Fruit fly (Drosophila melanogaster): ENCODE results near the gene mura.

The mura gene

dm6 chr3R:9529387-9529897 is 22.2 kb downstream of the mura start:
- no peak for TF ChIP-seq CG12659 (GFP tag; optimal IDR thresholded peaks at IDR 0.05)
- TF ChIP-seq NC2α (GFP tag; optimal IDR thresholded peaks at IDR 0.05) = no peak
- peak; percentile 37 for TF ChIP-seq CG34376 (GFP tag; optimal IDR thresholded peaks at IDR 0.05)
- TF ChIP-seq CG15269 (tag; optimal IDR thresholded peaks at IDR 0.05) = peak; percentile 9
- no peak for TF ChIP-seq zfh1 (GFP tag; IDR thresholded peaks at IDR 0.05)
- no peak for TF ChIP-seq CG3065 (GFP tag; optimal IDR thresholded peaks at IDR 0.05)
- TF ChIP-seq CG13296 (GFP tag; optimal IDR thresholded peaks at IDR 0.05) = no peak
- TF ChIP-seq lmd (GFP tag; IDR thresholded peaks at IDR 0.05) = no peak
- peak; percentile 18 for TF ChIP-seq BtbVII (GFP tag; optimal IDR thresholded peaks at IDR 0.05)
- TF ChIP-seq da (GFP tag; optimal IDR thresholded peaks at IDR 0.05) = peak; percentile 14
- TF ChIP-seq D (optimal IDR thresholded peaks at IDR 0.05) = no peak
- TF ChIP-seq D (GFP tag; optimal IDR thresholded peaks at IDR 0.05) = no peak
- TF ChIP-seq amos (GFP tag; IDR thresholded peaks at IDR 0.05; ENCODE audit: partially characterized antibody) = no peak
- TF ChIP-seq knrl (GFP tag; IDR thresholded peaks at IDR 0.05; ENCODE audit: partially characterized antibody) = no peak
- no peak for TF ChIP-seq Oaz (GFP tag; IDR thresholded peaks at IDR 0.05)
- TF ChIP-seq Nf-YC (tag; optimal IDR thresholded peaks at IDR 0.05) = no peak
- no peak for TF ChIP-seq CG6254 (GFP tag; optimal IDR thresholded peaks at IDR 0.05)
- no peak for TF ChIP-seq CG2889 (GFP tag; IDR thresholded peaks at IDR 0.05)
- TF ChIP-seq CG10462 (GFP tag; optimal IDR thresholded peaks at IDR 0.05) = no peak
- TF ChIP-seq mirr (GFP tag; optimal IDR thresholded peaks at IDR 0.05) = peak; percentile 80
- TF ChIP-seq wdn (GFP tag; IDR thresholded peaks at IDR 0.05) = no peak
- TF ChIP-seq mam (GFP tag; optimal IDR thresholded peaks at IDR 0.05) = no peak
- TF ChIP-seq CG10366 (GFP tag; IDR thresholded peaks at IDR 0.05) = no peak
- no peak for TF ChIP-seq zfh2 (GFP tag; optimal IDR thresholded peaks at IDR 0.05)
- TF ChIP-seq CG2116 (GFP tag; optimal IDR thresholded peaks at IDR 0.05) = no peak
- no peak for TF ChIP-seq zen2 (GFP tag; IDR thresholded peaks at IDR 0.05; ENCODE audit: partially characterized antibody)
- no peak for TF ChIP-seq Hand (GFP tag; optimal IDR thresholded peaks at IDR 0.05)
- no peak for TF ChIP-seq ro (GFP tag; IDR thresholded peaks at IDR 0.05)
- peak; percentile 45; the same call in 1 of the 2 replicates for TF ChIP-seq Atf6 (GFP tag; IDR thresholded peaks at IDR 0.05)
- no peak for TF ChIP-seq CG18262 (tag; optimal IDR thresholded peaks at IDR 0.05)
- no peak for TF ChIP-seq Fer2 (tag; optimal IDR thresholded peaks at IDR 0.05)
- no peak for TF ChIP-seq CG13775 (GFP tag; optimal IDR thresholded peaks at IDR 0.05)
- no peak for TF ChIP-seq CG3407 (GFP tag; optimal IDR thresholded peaks at IDR 0.05)
- no peak for TF ChIP-seq Dref (GFP tag; IDR thresholded peaks at IDR 0.05)
- no peak for TF ChIP-seq Camta (GFP tag; optimal IDR thresholded peaks at IDR 0.05)
- TF ChIP-seq CG6272 (GFP tag; IDR thresholded peaks at IDR 0.05) = no peak
- TF ChIP-seq CG17568 (GFP tag; optimal IDR thresholded peaks at IDR 0.05) = no peak
- TF ChIP-seq CG11560 (tag; IDR thresholded peaks at IDR 0.05) = no peak
- TF ChIP-seq H15 (GFP tag; IDR thresholded peaks at IDR 0.05) = no peak
- TF ChIP-seq crp (GFP tag; optimal IDR thresholded peaks at IDR 0.05) = no peak
- no peak for TF ChIP-seq stc (GFP tag; IDR thresholded peaks at IDR 0.05)
- TF ChIP-seq tup (GFP tag; optimal IDR thresholded peaks at IDR 0.05) = no peak
- peak; percentile 15 for TF ChIP-seq pho (GFP tag; optimal IDR thresholded peaks at IDR 0.05)
- 0 out of 2 replicates have a peak, but pooled peaks have one; percentile 8 for TF ChIP-seq slbo (GFP tag; IDR thresholded peaks at IDR 0.05)
- no peak for TF ChIP-seq CG3838 (GFP tag; optimal IDR thresholded peaks at IDR 0.05)
- TF ChIP-seq ham (GFP tag; IDR thresholded peaks at IDR 0.05) = no peak
- peak; percentile 25 for TF ChIP-seq CG2678 (tag; optimal IDR thresholded peaks at IDR 0.05)
- TF ChIP-seq repo (GFP tag; optimal IDR thresholded peaks at IDR 0.05) = no peak
- no peak for TF ChIP-seq gsb-n (tag; optimal IDR thresholded peaks at IDR 0.05)
- TF ChIP-seq Tbp (GFP tag; optimal IDR thresholded peaks at IDR 0.05) = no peak
- no peak for TF ChIP-seq chm (GFP tag; IDR thresholded peaks at IDR 0.05)
- TF ChIP-seq Max (GFP tag; optimal IDR thresholded peaks at IDR 0.05) = no peak
